Fruit fly (Drosophila melanogaster) Kc167 (cell line): Measurements from ENCODE around the gene CG1578.

Source experiments
- Myc ChIP-seq: fragments of >200 bp; optimal IDR thresholded peaks from 2 replicates; lab custom pipeline; 2017; ENCODE audit warnings: missing external identifiers
- Sin3A ChIP-seq: fragments of >200 bp; optimal IDR thresholded peaks from 2 replicates; lab custom pipeline; 2018; ENCODE audit warnings: missing external identifiers
- h ChIP-seq: fragments of >200 bp; optimal IDR thresholded peaks from 3 replicates; lab custom pipeline; 2018; ENCODE audit warnings: missing external identifiers
- insv ChIP-seq: fragments of >200 bp; optimal IDR thresholded peaks from 3 replicates; lab custom pipeline; 2018; ENCODE audit warnings: missing external identifiers
- psq ChIP-seq: fragments of >200 bp; optimal IDR thresholded peaks from 2 replicates; lab custom pipeline; 2017; ENCODE audit warnings: missing external identifiers
- ttk ChIP-seq: sonication (Bioruptor generic); optimal IDR thresholded peaks from 2 replicates; lab custom pipeline; 2017; ENCODE audit warnings: missing external identifiers

DNA sequence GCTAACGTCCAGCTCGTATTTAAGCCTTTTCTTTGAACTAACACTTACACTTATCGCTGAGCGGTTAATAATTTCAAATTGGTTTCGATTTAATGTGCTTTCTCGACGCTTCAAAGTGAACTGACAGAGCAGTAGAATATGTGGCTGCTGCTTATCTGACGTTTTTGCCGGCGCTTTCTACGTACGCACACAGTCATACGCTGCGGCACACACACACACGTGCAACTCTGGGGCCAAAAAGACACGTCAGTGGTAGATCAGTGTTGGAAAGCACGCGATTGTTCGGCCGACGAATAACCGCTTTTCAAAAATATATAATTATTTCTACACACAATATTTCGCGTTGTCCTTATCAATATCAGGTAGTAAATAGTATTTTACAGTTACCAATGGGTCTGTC lies 10.2 kb downstream of the CG1578 start:
- TF ChIP-seq Sin3A (lab: Kevin White, UChicago) (no peak), psq (lab: Kevin White, UChicago) (no peak), Myc (lab: Kevin White, UChicago) (no peak), h (lab: Kevin White, UChicago) (no peak), ttk (lab: Kevin White, UChicago) (no peak), insv (lab: Kevin White, UChicago) (no peak)
